Worm (Caenorhabditis elegans) whole organism, L3 larva: ENCODE results near the gene grd-3.

Experiments
- ama-1 ChIP-seq: fragments of 150-350 bp; optimal IDR thresholded peaks from 2 replicates; lab custom pipeline; 2018
- elt-2 ChIP-seq: sonication (generic microtip); optimal IDR thresholded peaks from 2 replicates; lab custom pipeline; 2016; ENCODE audit warnings: missing genetic modification reagents, mild to moderate bottlenecking, missing genetic modification characterization, missing compliant biosample characterization
- elt-3 ChIP-seq, 3 experiments: fragments of 150-350 bp in 1 of 3; sonication (generic microtip) in 2 of 3; optimal IDR thresholded peaks; 2 replicates in 2 of 3; 4 replicates in 1 of 3; lab custom pipeline; 2014 to 2017; ENCODE audit warnings: missing biosample characterization in 3 of 3, missing genetic modification characterization in 3 of 3
- nfya-1 ChIP-seq: sonication (generic microtip); optimal IDR thresholded peaks from 2 replicates; lab custom pipeline; 2017; ENCODE audit warnings: missing genetic modification characterization, mild to moderate bottlenecking, missing compliant biosample characterization, antibody characterized with exemption, moderate library complexity; ENCODE audit not compliant: insufficient read depth
- nhr-23 ChIP-seq: fragments of 150-350 bp; optimal IDR thresholded peaks from 2 replicates; lab custom pipeline; 2014; ENCODE audit warnings: missing biosample characterization, missing genetic modification reagents, missing genetic modification characterization
- nhr-237 ChIP-seq: fragments of 150-350 bp; optimal IDR thresholded peaks from 2 replicates; lab custom pipeline; 2014; ENCODE audit warnings: missing biosample characterization, missing genetic modification characterization
- nhr-25 ChIP-seq: sonication (generic microtip); optimal IDR thresholded peaks from 2 replicates; lab custom pipeline; 2017; ENCODE audit warnings: missing biosample characterization, missing genetic modification characterization
- nhr-77 ChIP-seq: fragments of 150-350 bp; optimal IDR thresholded peaks from 2 replicates; lab custom pipeline; 2014; ENCODE audit warnings: missing biosample characterization, missing genetic modification characterization
- snpc-4 ChIP-seq: fragments of 150-350 bp; optimal IDR thresholded peaks from 2 replicates; lab custom pipeline; 2014; ENCODE audit warnings: missing biosample characterization, missing genetic modification characterization

DNA sequence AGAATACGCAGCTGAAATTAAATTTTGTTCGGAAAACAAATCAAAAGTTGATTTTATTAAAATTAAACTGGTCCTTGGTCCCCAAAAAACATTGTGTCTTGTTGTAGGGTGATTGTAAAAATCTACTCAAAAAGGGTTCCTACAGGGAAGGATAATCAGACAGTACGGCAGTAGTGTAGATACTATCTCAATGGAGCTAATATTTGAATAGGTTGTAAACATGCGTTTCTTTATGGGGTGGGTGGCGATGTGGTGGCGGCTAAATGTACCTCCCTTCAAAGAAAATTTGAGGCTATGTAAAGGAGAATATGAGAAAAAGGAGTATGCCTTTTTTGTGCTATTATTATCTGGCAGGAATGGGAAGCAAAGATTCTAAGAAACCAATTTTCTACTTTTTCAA lies 13.1 kb downstream of the grd-3 start:
- TF ChIP-seq elt-2 (tag; lab: Kevin White, UChicago), result no peak
- TF ChIP-seq snpc-4 (tag; lab: Kevin White, UChicago), result no peak
- TF ChIP-seq nhr-23, result no peak
- no peak for TF ChIP-seq nfya-1 (tag; lab: Kevin White, UChicago)
- TF ChIP-seq elt-3 (tag; optimal IDR thresholded peaks at IDR 0.05; lab: Kevin White, UChicago), result no peak
- TF ChIP-seq ama-1 (lab: Kevin White, UChicago), result no peak
- TF ChIP-seq nhr-237 (tag; lab: Kevin White, UChicago), result no peak
- TF ChIP-seq nhr-25 (tag; lab: Kevin White, UChicago), result no peak
- no peak for TF ChIP-seq nhr-77 (tag; lab: Kevin White, UChicago)
